Fruit fly (Drosophila melanogaster): ENCODE measurements around the gene Tpi.

Gene Tpi

dm6 chr3R:30098229-30098628 lies 36.2 kb downstream of the Tpi start:
- TF ChIP-seq CG5245 (GFP tag; optimal IDR thresholded peaks at IDR 0.05) (no peak), Trl (optimal IDR thresholded peaks at IDR 0.05) (peak; percentile 8 to 44), Trl (GFP tag; optimal IDR thresholded peaks at IDR 0.05) (no peak), z (GFP tag; IDR thresholded peaks at IDR 0.05) (peak; percentile 59; the same call in 1 of the 3 replicates), p53 (GFP tag; optimal IDR thresholded peaks at IDR 0.05) (no peak), CG1529 (GFP tag; optimal IDR thresholded peaks at IDR 0.05) (no peak), abd-A (tag; optimal IDR thresholded peaks at IDR 0.05) (peak; percentile 79), CG12155 (GFP tag; optimal IDR thresholded peaks at IDR 0.05) (no peak), Six4 (GFP tag; optimal IDR thresholded peaks at IDR 0.05) (no peak), chinmo (GFP tag; IDR thresholded peaks at IDR 0.05; ENCODE audit: partially characterized antibody) (0 out of 4 replicates have a peak, but pooled peaks have one; percentile 11), Deaf1 (tag; optimal IDR thresholded peaks at IDR 0.05) (peak; percentile 76), CG5180 (GFP tag; optimal IDR thresholded peaks at IDR 0.05) (no peak), MTF-1 (GFP tag; optimal IDR thresholded peaks at IDR 0.05; ENCODE audit: borderline replicate concordance) (no peak), CG13894 (tag; optimal IDR thresholded peaks at IDR 0.05) (peak; percentile 42), cg (GFP tag; optimal IDR thresholded peaks at IDR 0.05) (peak; percentile 46), CG17328 (GFP tag; IDR thresholded peaks at IDR 0.05) (no peak), Dll (GFP tag; IDR thresholded peaks at IDR 0.05; ENCODE audit: partially characterized antibody) (no peak)

dm6 chr3R:30095855-30096254 lies 38.5 kb downstream of the Tpi start:
- no peak for TF ChIP-seq HmgD (GFP tag; optimal IDR thresholded peaks at IDR 0.05)
- peak; percentile 59; the same call in 1 of the 3 replicates for TF ChIP-seq ci (GFP tag; IDR thresholded peaks at IDR 0.05)
- peak; percentile 96 for TF ChIP-seq Drgx (GFP tag; IDR thresholded peaks at IDR 0.05)
- TF ChIP-seq fd64A (GFP tag; optimal IDR thresholded peaks at IDR 0.05), result no peak
- TF ChIP-seq dysf (GFP tag; IDR thresholded peaks at IDR 0.05), result 0 out of 3 replicates have a peak, but pooled peaks have one; percentile 27
- TF ChIP-seq CG14441 (GFP tag; IDR thresholded peaks at IDR 0.05), result peak; percentile 57
- TF ChIP-seq CG10366 (GFP tag; IDR thresholded peaks at IDR 0.05), result peak; percentile 25; the same call in 1 of the 2 replicates
- 0 out of 2 replicates have a peak, but pooled peaks have one; percentile 59 for TF ChIP-seq CG11696 (GFP tag; IDR thresholded peaks at IDR 0.05)
- TF ChIP-seq CG17361 (GFP tag; IDR thresholded peaks at IDR 0.05), result no peak
- peak; percentile 27; the same call in 1 of the 2 replicates for TF ChIP-seq H2.0 (GFP tag; IDR thresholded peaks at IDR 0.05)
- peak; percentile 48 for TF ChIP-seq zfh2 (GFP tag; optimal IDR thresholded peaks at IDR 0.05)
- 0 out of 3 replicates have a peak, but pooled peaks have one; percentile 34 for TF ChIP-seq H15 (GFP tag; IDR thresholded peaks at IDR 0.05)
- TF ChIP-seq HLH3B (GFP tag; IDR thresholded peaks at IDR 0.05), result 0 out of 2 replicates have a peak, but pooled peaks have one; percentile 32
- no peak for TF ChIP-seq unc-4 (GFP tag; IDR thresholded peaks at IDR 0.05; ENCODE audit: partially characterized antibody)
- 0 out of 3 replicates have a peak, but pooled peaks have one; percentile 12 for TF ChIP-seq CG3726 (GFP tag; IDR thresholded peaks at IDR 0.05)
- peak; percentile 30 for TF ChIP-seq nom (GFP tag; optimal IDR thresholded peaks at IDR 0.05)
- TF ChIP-seq row (GFP tag; IDR thresholded peaks at IDR 0.05), result peak; percentile 32; the same call in 1 of the 3 replicates
- peak; percentile 40; the same call in 1 of the 2 replicates for TF ChIP-seq Rx (GFP tag; IDR thresholded peaks at IDR 0.05)
- no peak for TF ChIP-seq sima (GFP tag; optimal IDR thresholded peaks at IDR 0.05)
- TF ChIP-seq CG17912 (GFP tag; optimal IDR thresholded peaks at IDR 0.05), result no peak
- 0 out of 3 replicates have a peak, but pooled peaks have one; percentile 29 for TF ChIP-seq Mrtf (GFP tag; IDR thresholded peaks at IDR 0.05)
- TF ChIP-seq CG32772 (GFP tag; IDR thresholded peaks at IDR 0.05), result peak; percentile 32; the same call in 1 of the 2 replicates
- no peak for TF ChIP-seq nerfin-1 (tag; optimal IDR thresholded peaks at IDR 0.05)
- TF ChIP-seq CG11504 (tag; optimal IDR thresholded peaks at IDR 0.05), result peak; percentile 30
- peak; percentile 25; the same call in 1 of the 2 replicates for TF ChIP-seq ttk (GFP tag; IDR thresholded peaks at IDR 0.05)
- peak; percentile 3 for TF ChIP-seq Atf3 (GFP tag; optimal IDR thresholded peaks at IDR 0.05)
- TF ChIP-seq ATbp (GFP tag; optimal IDR thresholded peaks at IDR 0.05), result peak; percentile 41
- peak; percentile 5 for TF ChIP-seq CG15269 (tag; optimal IDR thresholded peaks at IDR 0.05)
- peak; percentile 36; the same call in 1 of the 3 replicates for TF ChIP-seq CG11695 (GFP tag; IDR thresholded peaks at IDR 0.05)
- peak; percentile 43 for TF ChIP-seq Xrp1 (GFP tag; IDR thresholded peaks at IDR 0.05)
- peak; percentile 82 for TF ChIP-seq Ets65A (GFP tag)
- peak; percentile 33 for TF ChIP-seq CG1603 (tag; optimal IDR thresholded peaks at IDR 0.05)
- TF ChIP-seq CG2120 (GFP tag; optimal IDR thresholded peaks at IDR 0.05), result peak; percentile 40
- peak; percentile 55 for TF ChIP-seq slbo (GFP tag; IDR thresholded peaks at IDR 0.05)
